Worm (Caenorhabditis elegans): ENCODE measurements around the gene C56E6.7.

Gene C56E6.7

ce11 chrII:6531527-6531926, 15.2 kb downstream of the C56E6.7 start, which contains the start of gene abch-1:
TSS of gene abch-1 (minus strand) at chrII:6531627.
- TF ChIP-seq madf-5 (GFP tag; IDR thresholded peaks at IDR 0.05) (no peak), duxl-1 (tag; optimal IDR thresholded peaks at IDR 0.05; ENCODE audit: poor library complexity) (no peak), dmd-8 (GFP tag; IDR thresholded peaks at IDR 0.05) (no peak), mxl-2 (GFP tag; conservative IDR thresholded peaks at IDR 0.05) (no peak)

ce11 chrII:6531940-6532339, 15.6 kb downstream of the C56E6.7 start, which contains the start of gene abcx-1:
TSS of gene abcx-1 (plus strand) at chrII:6532163.
- no peak for TF ChIP-seq nhr-76 (tag; optimal IDR thresholded peaks at IDR 0.05)
- TF ChIP-seq Y105C5A.15 (GFP tag; IDR thresholded peaks at IDR 0.05) = no peak
- peak in 1 of 2 experiments; percentile 91 for TF ChIP-seq unc-62 (GFP tag; optimal IDR thresholded peaks at IDR 0.05 in 1 of 2)
- no peak for TF ChIP-seq unc-62 (tag; optimal IDR thresholded peaks at IDR 0.05)

ce11 chrII:6535957-6536424, 19.6 kb downstream of the C56E6.7 start, which contains the start of gene utp-20:
TSS of gene utp-20 (plus strand) at chrII:6536374.
- peak; percentile 62 for TF ChIP-seq ces-1 (GFP tag; optimal IDR thresholded peaks at IDR 0.05)
- no peak for TF ChIP-seq hif-1 (tag; optimal IDR thresholded peaks at IDR 0.05)
- peak; percentile 95 for TF ChIP-seq lin-38 (GFP tag; IDR thresholded peaks at IDR 0.05)
- TF ChIP-seq nhr-11 (tag; optimal IDR thresholded peaks at IDR 0.05) = peak; percentile 7
- TF ChIP-seq F10B5.3 (tag; optimal IDR thresholded peaks at IDR 0.05) = no peak
- TF ChIP-seq nhr-6 (tag; optimal IDR thresholded peaks at IDR 0.05) = peak; percentile 13
- TF ChIP-seq F37D6.2 (tag; optimal IDR thresholded peaks at IDR 0.05) = no peak
- no peak for TF ChIP-seq pha-4 (GFP tag; IDR thresholded peaks at IDR 0.05)
- TF ChIP-seq pha-4 (tag; optimal IDR thresholded peaks at IDR 0.05) = peak; percentile 16
- peak; percentile 88 for TF ChIP-seq dpl-1 (GFP tag; optimal IDR thresholded peaks at IDR 0.05)
- no peak for TF ChIP-seq F44E2.7 (GFP tag; IDR thresholded peaks at IDR 0.05)
- TF ChIP-seq mdl-1 (tag; optimal IDR thresholded peaks at IDR 0.05) = peak; percentile 32 to 62
- peak; percentile 42 for TF ChIP-seq rbr-2 (tag; optimal IDR thresholded peaks at IDR 0.05)
- peak; percentile 46 for TF ChIP-seq T20F7.1 (GFP tag; optimal IDR thresholded peaks at IDR 0.05)
- TF ChIP-seq hlh-30 (tag; optimal IDR thresholded peaks at IDR 0.05; ENCODE audit: insufficient read depth) = peak; percentile 83
- no peak for TF ChIP-seq ceh-44 (GFP tag; IDR thresholded peaks at IDR 0.05)

ce11 chrII:6544842-6545410, 28.6 kb downstream of the C56E6.7 start, which contains the start of gene lron-15:
TSS of gene lron-15 (minus strand) at chrII:6544892.
- TF ChIP-seq rbr-2 (tag; optimal IDR thresholded peaks at IDR 0.05) (no peak), gei-8 (GFP tag; optimal IDR thresholded peaks at IDR 0.05) (no peak), mdt-29 (GFP tag; IDR thresholded peaks at IDR 0.05) (no peak), ceh-32 (tag; optimal IDR thresholded peaks at IDR 0.05; ENCODE audit: poor library complexity) (no peak), nhr-48 (tag; optimal IDR thresholded peaks at IDR 0.05) (no peak), snpc-4 (tag; optimal IDR thresholded peaks at IDR 0.05) (no peak), nhr-111 (GFP tag; optimal IDR thresholded peaks at IDR 0.05) (no peak), T20F7.1 (GFP tag; optimal IDR thresholded peaks at IDR 0.05) (no peak)

ce11 chrII:6554677-6555076, 38.3 kb downstream of the C56E6.7 start, which contains the start of gene wrn-1:
TSS of gene wrn-1 (plus strand) at chrII:6554977.
- no peak for TF ChIP-seq dmd-8 (GFP tag; IDR thresholded peaks at IDR 0.05)
- no peak for TF ChIP-seq nhr-77 (tag; optimal IDR thresholded peaks at IDR 0.05)
- TF ChIP-seq skn-1 (tag; optimal IDR thresholded peaks at IDR 0.05) = no peak
- no peak for TF ChIP-seq hlh-11 (tag; optimal IDR thresholded peaks at IDR 0.05)
- TF ChIP-seq F26F4.8 (GFP tag; conservative IDR thresholded peaks at IDR 0.05) = no peak
- TF ChIP-seq daf-12 (tag; optimal IDR thresholded peaks at IDR 0.05) = no peak
- TF ChIP-seq dmd-9 (GFP tag; IDR thresholded peaks at IDR 0.05) = no peak
- TF ChIP-seq nhr-6 (tag; optimal IDR thresholded peaks at IDR 0.05) = no peak
